Fruit fly (Drosophila melanogaster) whole organism, embryonic: ENCODE data around the gene CG5934.

Experiments used
- Atf6 ChIP-seq: fragments of 200-800 bp; sonication (Bioruptor generic); IDR thresholded peaks from 2 replicates; pipeline ENCODE4 v1.3.6; 2022; ENCODE audit warnings: missing biosample characterization, missing genetic modification characterization
- CG1024 ChIP-seq: fragments of 200-800 bp; sonication (Bioruptor generic); IDR thresholded peaks from 2 replicates; pipeline ENCODE4 v1.3.6; 2022; ENCODE audit warnings: missing biosample characterization, missing genetic modification characterization
- CG11093 ChIP-seq: fragments of 200-800 bp; sonication (Bioruptor generic); IDR thresholded peaks from 3 replicates; pipeline ENCODE4 v1.3.6; 2022; ENCODE audit warnings: missing biosample characterization, missing genetic modification characterization
- CG13296 ChIP-seq: fragments of 200-800 bp; sonication (Bioruptor generic); optimal IDR thresholded peaks from 3 replicates; lab custom pipeline; 2018; ENCODE audit warnings: missing biosample characterization, mild to moderate bottlenecking, missing genetic modification characterization
- CG14014 ChIP-seq: fragments of 200-800 bp; sonication (Bioruptor generic); IDR thresholded peaks from 2 replicates; pipeline ENCODE4 v1.3.6; 2022; ENCODE audit warnings: missing biosample characterization, missing genetic modification characterization
- CG14050 ChIP-seq: fragments of 200-800 bp; sonication (Bioruptor generic); IDR thresholded peaks from 3 replicates; pipeline ENCODE4 v1.3.6; 2022; ENCODE audit warnings: missing biosample characterization, missing genetic modification characterization
- CG14965 ChIP-seq: fragments of 200-800 bp; sonication (Bioruptor generic); optimal IDR thresholded peaks from 2 replicates; lab custom pipeline; 2016; ENCODE audit warnings: missing biosample characterization, missing genetic modification characterization, borderline replicate concordance
- CG1602 ChIP-seq: fragments of 200-800 bp; sonication (Bioruptor generic); optimal IDR thresholded peaks from 3 replicates; lab custom pipeline; 2016; ENCODE audit warnings: missing biosample characterization, missing genetic modification characterization
- CG17802 ChIP-seq: fragments of 200-800 bp; sonication (Bioruptor generic); optimal IDR thresholded peaks from 2 replicates; lab custom pipeline; 2018; ENCODE audit warnings: missing biosample characterization, mild to moderate bottlenecking, missing genetic modification characterization, moderate library complexity
- CG18011 ChIP-seq: fragments of 200-800 bp; sonication (Bioruptor generic); optimal IDR thresholded peaks from 2 replicates; lab custom pipeline; 2017; ENCODE audit warnings: missing biosample characterization, missing genetic modification characterization, mild to moderate bottlenecking, moderate library complexity, missing genotype
- CG30431 ChIP-seq: fragments of 200-800 bp; sonication (Bioruptor generic); optimal IDR thresholded peaks from 2 replicates; lab custom pipeline; 2017; ENCODE audit warnings: missing biosample characterization, missing genetic modification characterization
- CG31388 ChIP-seq: fragments of 200-800 bp; sonication (Bioruptor generic); optimal IDR thresholded peaks from 2 replicates; lab custom pipeline; 2016; ENCODE audit warnings: missing biosample characterization, missing genetic modification characterization
- CG32532 ChIP-seq: fragments of 200-800 bp; sonication (Bioruptor generic); IDR thresholded peaks from 2 replicates; pipeline ENCODE4 v1.3.6; 2022; ENCODE audit warnings: missing biosample characterization, missing genetic modification characterization
- CG3407 ChIP-seq: fragments of 200-800 bp; sonication (Bioruptor generic); optimal IDR thresholded peaks from 2 replicates; lab custom pipeline; 2018; ENCODE audit warnings: missing biosample characterization, mild to moderate bottlenecking, missing genetic modification characterization
- CG3838 ChIP-seq: fragments of 200-800 bp; sonication (Bioruptor generic); optimal IDR thresholded peaks from 3 replicates; lab custom pipeline; 2016; ENCODE audit warnings: missing biosample characterization, missing genetic modification characterization
- CG43689 ChIP-seq: fragments of 200-800 bp; sonication (Bioruptor generic); IDR thresholded peaks from 2 replicates; pipeline ENCODE4 v1.3.6; 2022; ENCODE audit warnings: missing biosample characterization, missing genetic modification characterization
- CG4424 ChIP-seq: fragments of 200-800 bp; sonication (Bioruptor generic); optimal IDR thresholded peaks from 3 replicates; lab custom pipeline; 2016; ENCODE audit warnings: missing biosample characterization, missing genetic modification characterization
- CG4707 ChIP-seq: fragments of 200-800 bp; sonication (Bioruptor generic); optimal IDR thresholded peaks from 2 replicates; lab custom pipeline; 2018; ENCODE audit warnings: missing biosample characterization, mild to moderate bottlenecking, missing genetic modification characterization, moderate library complexity
- CG5953 ChIP-seq: fragments of 200-800 bp; sonication (Bioruptor generic); IDR thresholded peaks from 2 replicates; pipeline ENCODE4 v1.3.6; 2022; ENCODE audit warnings: missing biosample characterization, missing genetic modification characterization
- CG8290 ChIP-seq, 3 experiments: fragments of 200-800 bp; sonication (Bioruptor generic); optimal IDR thresholded peaks; 2 replicates each; lab custom pipeline; 2016 to 2019; ENCODE audit warnings: missing biosample characterization in 3 of 3, missing genetic modification characterization in 3 of 3, mild to moderate bottlenecking in 2 of 3, moderate library complexity in 1 of 3
- CHES-1-like ChIP-seq: fragments of 200-800 bp; sonication (Bioruptor generic); optimal IDR thresholded peaks from 2 replicates; lab custom pipeline; 2016; ENCODE audit warnings: missing biosample characterization, missing genetic modification characterization
- CkIIα-i1 ChIP-seq: fragments of 200-800 bp; sonication (Bioruptor generic); IDR thresholded peaks from 2 replicates; pipeline ENCODE4 v1.3.6; 2022; ENCODE audit warnings: missing biosample characterization, missing genetic modification characterization
- Fer1 ChIP-seq: fragments of 200-800 bp; sonication (Bioruptor generic); optimal IDR thresholded peaks from 2 replicates; lab custom pipeline; 2017; ENCODE audit warnings: missing biosample characterization, mild to moderate bottlenecking, missing genetic modification characterization
- NC2α ChIP-seq: fragments of 200-800 bp; sonication (Bioruptor generic); optimal IDR thresholded peaks from 2 replicates; lab custom pipeline; 2016; ENCODE audit warnings: missing biosample characterization, missing genetic modification characterization
- NFAT ChIP-seq: fragments of 200-800 bp; sonication (Bioruptor generic); IDR thresholded peaks from 2 replicates; pipeline ENCODE4 v1.3.6; 2022; ENCODE audit warnings: missing biosample characterization, missing genetic modification characterization
- Ptx1 ChIP-seq: fragments of 200-800 bp; sonication (Bioruptor generic); IDR thresholded peaks from 2 replicates; pipeline ENCODE4 v1.3.6; 2022; ENCODE audit warnings: missing biosample characterization, missing genetic modification characterization
- Spps ChIP-seq: fragments of 200-800 bp; sonication (Bioruptor generic); optimal IDR thresholded peaks from 2 replicates; lab custom pipeline; 2018; ENCODE audit warnings: missing biosample characterization, mild to moderate bottlenecking, missing genetic modification characterization
- TFAM ChIP-seq: fragments of 200-800 bp; sonication (Bioruptor generic); optimal IDR thresholded peaks from 2 replicates; lab custom pipeline; 2017; ENCODE audit warnings: missing biosample characterization, missing genetic modification characterization, inconsistent platforms
- bcd ChIP-seq: fragments of 200-800 bp; sonication (Bioruptor generic); optimal IDR thresholded peaks from 2 replicates; lab custom pipeline; 2017; ENCODE audit warnings: missing biosample characterization, mild to moderate bottlenecking, missing genetic modification characterization
- chif ChIP-seq, 2 experiments: fragments of 200-800 bp; sonication (Bioruptor generic); optimal IDR thresholded peaks; 3 replicates each; lab custom pipeline; 2016; ENCODE audit warnings: missing biosample characterization in 2 of 2, missing genetic modification characterization in 2 of 2
- en ChIP-seq: fragments of 200-800 bp; sonication (Bioruptor generic); optimal IDR thresholded peaks from 2 replicates; lab custom pipeline; 2016; ENCODE audit warnings: missing biosample characterization, missing genetic modification characterization
- eve ChIP-seq, 2 experiments: fragments of >200 bp; optimal IDR thresholded peaks; 2 replicates each; lab custom pipeline; 2017; ENCODE audit warnings: missing biosample characterization in 2 of 2, missing genetic modification characterization in 2 of 2
- fd102C ChIP-seq: fragments of 200-800 bp; sonication (Bioruptor generic); optimal IDR thresholded peaks from 2 replicates; lab custom pipeline; 2018; ENCODE audit warnings: missing biosample characterization, mild to moderate bottlenecking, missing genetic modification characterization, moderate library complexity
- fd96Cb ChIP-seq: fragments of 200-800 bp; sonication (Bioruptor generic); optimal IDR thresholded peaks from 2 replicates; lab custom pipeline; 2018; ENCODE audit warnings: missing biosample characterization, mild to moderate bottlenecking, missing genetic modification characterization, moderate library complexity
- gcm2 ChIP-seq: fragments of 200-800 bp; sonication (Bioruptor generic); optimal IDR thresholded peaks from 2 replicates; lab custom pipeline; 2016; ENCODE audit warnings: missing biosample characterization, missing genetic modification characterization
- lab ChIP-seq: fragments of 200-800 bp; sonication (Bioruptor generic); optimal IDR thresholded peaks from 3 replicates; lab custom pipeline; 2017; ENCODE audit warnings: missing biosample characterization, missing genetic modification characterization, mild to moderate bottlenecking, moderate library complexity, missing genetic modification reagents
- lmd ChIP-seq: fragments of 200-800 bp; sonication (Bioruptor generic); IDR thresholded peaks from 2 replicates; pipeline ENCODE4 v1.3.6; 2022; ENCODE audit warnings: missing biosample characterization, missing genetic modification characterization
- lola ChIP-seq, 3 experiments: fragments of >200 bp in 2 of 3; fragments of 200-800 bp in 1 of 3; sonication (Bioruptor generic) in 1 of 3; optimal IDR thresholded peaks; 2 replicates each; lab custom pipeline; 2017 to 2019; ENCODE audit warnings: missing biosample characterization in 3 of 3, missing genetic modification characterization in 3 of 3, mild to moderate bottlenecking in 1 of 3, moderate library complexity in 1 of 3
- maf-S ChIP-seq: fragments of 200-800 bp; sonication (Bioruptor generic); optimal IDR thresholded peaks from 2 replicates; lab custom pipeline; 2016; ENCODE audit warnings: missing biosample characterization, missing genetic modification characterization
- mld ChIP-seq: fragments of 200-800 bp; sonication (Bioruptor generic); IDR thresholded peaks from 3 replicates; pipeline ENCODE4 v1.3.6; 2022; ENCODE audit warnings: missing biosample characterization, missing genetic modification characterization; ENCODE audit not compliant: partially characterized antibody
- nerfin-2 ChIP-seq: fragments of 200-800 bp; sonication (Bioruptor generic); IDR thresholded peaks from 2 replicates; pipeline ENCODE4 v1.3.6; 2022; ENCODE audit warnings: missing biosample characterization, missing genetic modification characterization; ENCODE audit not compliant: partially characterized antibody
- pfk ChIP-seq: fragments of 200-800 bp; sonication (Bioruptor generic); optimal IDR thresholded peaks from 2 replicates; lab custom pipeline; 2018; ENCODE audit warnings: missing biosample characterization, mild to moderate bottlenecking, missing genetic modification characterization, moderate library complexity
- stc ChIP-seq: fragments of 200-800 bp; sonication (Bioruptor generic); IDR thresholded peaks from 2 replicates; pipeline ENCODE4 v1.3.6; 2022; ENCODE audit warnings: missing biosample characterization, missing genetic modification characterization
- stwl ChIP-seq: fragments of 200-800 bp; sonication (Bioruptor generic); optimal IDR thresholded peaks from 3 replicates; lab custom pipeline; 2018; ENCODE audit warnings: missing biosample characterization, mild to moderate bottlenecking, missing genetic modification characterization, moderate library complexity
- trem ChIP-seq: fragments of 200-800 bp; optimal IDR thresholded peaks from 3 replicates; lab custom pipeline; 2019; ENCODE audit warnings: missing biosample characterization, mild to moderate bottlenecking, missing genetic modification characterization, moderate library complexity
- tup ChIP-seq: fragments of 200-800 bp; sonication (Bioruptor generic); optimal IDR thresholded peaks from 2 replicates; lab custom pipeline; 2016; ENCODE audit warnings: missing biosample characterization, mild to moderate bottlenecking, missing genetic modification characterization, moderate library complexity
- usp ChIP-seq: fragments of >200 bp; optimal IDR thresholded peaks from 2 replicates; lab custom pipeline; 2017; ENCODE audit warnings: missing biosample characterization, missing genetic modification characterization

Gene CG5934

dm6 chr3R:27288202-27289135 is 15.0 kb downstream of the CG5934 start, which contains the start of the genes bigmax and Hmu (continued):
- peak; percentile 77 for TF ChIP-seq CG8290 (GFP tag; optimal IDR thresholded peaks at IDR 0.05; lab: Kevin White, UChicago)
- TF ChIP-seq CG8290 (tag; optimal IDR thresholded peaks at IDR 0.05; lab: Kevin White, UChicago), result peak in 1 of 2 experiments; percentile 93
- TF ChIP-seq CHES-1-like (GFP tag; lab: Kevin White, UChicago), result peak; percentile 92
- peak; percentile 76 for TF ChIP-seq CG14050 (GFP tag; lab: Robert Waterston, UW)
- no peak for TF ChIP-seq usp (GFP tag; lab: Kevin White, UChicago)
- peak; percentile 73 for TF ChIP-seq bcd (GFP tag; lab: Kevin White, UChicago)
- peak; percentile 76 for TF ChIP-seq nerfin-2 (GFP tag; lab: Robert Waterston, UW)
- no peak for TF ChIP-seq CG4707
- TF ChIP-seq gcm2 (GFP tag; lab: Kevin White, UChicago), result peak; percentile 50
- TF ChIP-seq CkIIα-i1 (GFP tag; lab: Robert Waterston, UW), result no peak
- peak; percentile 85 for TF ChIP-seq lmd (GFP tag; lab: Robert Waterston, UW)
- TF ChIP-seq CG4424, result peak; percentile 81
- TF ChIP-seq eve (GFP tag; optimal IDR thresholded peaks at IDR 0.05; lab: Kevin White, UChicago), result no peak
- TF ChIP-seq CG1602 (GFP tag; lab: Kevin White, UChicago), result peak; percentile 84
- TF ChIP-seq NFAT (GFP tag; lab: Robert Waterston, UW), result peak; percentile 88
- peak; percentile 89 for TF ChIP-seq lab (GFP tag; lab: Kevin White, UChicago)
- TF ChIP-seq tup (GFP tag; lab: Kevin White, UChicago), result peak; percentile 16
- TF ChIP-seq chif (GFP tag; optimal IDR thresholded peaks at IDR 0.05; lab: Kevin White, UChicago), result peak; percentile 87 to 89
- TF ChIP-seq mld, result peak; percentile 58; the same call in 1 of the 3 replicates
- TF ChIP-seq CG3407 (GFP tag; lab: Kevin White, UChicago), result peak; percentile 32
- peak; percentile 68 for TF ChIP-seq en
- TF ChIP-seq pfk (GFP tag; lab: Kevin White, UChicago), result peak; percentile 1
- TF ChIP-seq fd102C (GFP tag; lab: Kevin White, UChicago), result no peak
- TF ChIP-seq Spps, result peak; percentile 59
- TF ChIP-seq CG30431 (GFP tag; lab: Kevin White, UChicago), result peak; percentile 65
- peak; percentile 42; the same call in 1 of the 2 replicates for TF ChIP-seq CG43689 (GFP tag; lab: Robert Waterston, UW)
- TF ChIP-seq maf-S (GFP tag; lab: Kevin White, UChicago), result peak; percentile 84
- peak; percentile 80 for TF ChIP-seq stwl (tag; lab: Kevin White, UChicago)
- peak; percentile 69 for TF ChIP-seq CG3838 (GFP tag; lab: Kevin White, UChicago)
- TF ChIP-seq CG11093, result peak; percentile 67; the same call in 1 of the 3 replicates
- TF ChIP-seq TFAM, result no peak
- peak; percentile 54 for TF ChIP-seq CG18011 (GFP tag; lab: Kevin White, UChicago)
- TF ChIP-seq Fer1 (GFP tag; lab: Kevin White, UChicago), result peak; percentile 79
- peak; percentile 91 for TF ChIP-seq CG32532 (GFP tag; lab: Robert Waterston, UW)
- peak; percentile 69 for TF ChIP-seq CG31388 (GFP tag; lab: Kevin White, UChicago)
- TF ChIP-seq Ptx1, result peak; percentile 88
- TF ChIP-seq CG13296 (GFP tag; lab: Kevin White, UChicago), result peak; percentile 74
- TF ChIP-seq lola (GFP tag; optimal IDR thresholded peaks at IDR 0.05; lab: Kevin White, UChicago), result peak in 1 of 3 experiments; percentile 70
- peak; percentile 63; the same call in 1 of the 2 replicates for TF ChIP-seq CG1024
- peak; percentile 49 for TF ChIP-seq CG17802
- peak; percentile 78 for TF ChIP-seq stc (GFP tag; lab: Robert Waterston, UW)
- TF ChIP-seq trem (tag; lab: Kevin White, UChicago), result peak; percentile 91
- TF ChIP-seq Atf6, result peak; percentile 77
- TF ChIP-seq CG14014 (GFP tag; lab: Robert Waterston, UW), result peak; percentile 77
- peak; percentile 78 for TF ChIP-seq fd96Cb (tag; lab: Kevin White, UChicago)
- TF ChIP-seq NC2α (GFP tag; lab: Kevin White, UChicago), result peak; percentile 41
- no peak; the same call in 1 of the 2 replicates for TF ChIP-seq CG5953 (GFP tag; lab: Robert Waterston, UW)
- TF ChIP-seq CG14965 (GFP tag; lab: Kevin White, UChicago), result peak; percentile 65
